Fruit fly (Drosophila melanogaster) whole organism, embryonic: ENCODE results near the gene Scox.

Experiments used
- C15 ChIP-seq: fragments of 200-800 bp; sonication (Bioruptor generic); IDR thresholded peaks from 3 replicates; pipeline ENCODE4 v1.3.6; 2022; ENCODE audit warnings: missing biosample characterization, missing genetic modification characterization
- CG10565 ChIP-seq: fragments of 200-800 bp; sonication (Bioruptor generic); optimal IDR thresholded peaks from 3 replicates; lab custom pipeline; 2016; ENCODE audit warnings: missing biosample characterization, mild to moderate bottlenecking, missing genetic modification characterization
- CG11085 ChIP-seq: fragments of 200-800 bp; sonication (Bioruptor generic); IDR thresholded peaks from 2 replicates; pipeline ENCODE4 v1.3.6; 2022; ENCODE audit warnings: missing biosample characterization, missing genetic modification characterization
- CG11695 ChIP-seq: fragments of 200-800 bp; sonication (Bioruptor generic); IDR thresholded peaks from 3 replicates; pipeline ENCODE4 v1.3.6; 2022; ENCODE audit warnings: missing biosample characterization, missing genetic modification characterization
- CG12769 ChIP-seq: fragments of 200-800 bp; sonication (Bioruptor generic); optimal IDR thresholded peaks from 2 replicates; lab custom pipeline; 2019; ENCODE audit warnings: missing biosample characterization, mild to moderate bottlenecking, missing genetic modification characterization, moderate library complexity
- CG13296 ChIP-seq: fragments of 200-800 bp; sonication (Bioruptor generic); optimal IDR thresholded peaks from 3 replicates; lab custom pipeline; 2018; ENCODE audit warnings: missing biosample characterization, mild to moderate bottlenecking, missing genetic modification characterization
- CG1529 ChIP-seq: fragments of 200-800 bp; sonication (Bioruptor generic); optimal IDR thresholded peaks from 3 replicates; lab custom pipeline; 2018; ENCODE audit warnings: missing biosample characterization, missing genetic modification characterization
- CG2129 ChIP-seq: fragments of 200-800 bp; sonication (Bioruptor generic); IDR thresholded peaks from 2 replicates; pipeline ENCODE4 v1.3.6; 2022; ENCODE audit warnings: missing biosample characterization, missing genetic modification characterization; ENCODE audit not compliant: partially characterized antibody
- CG2678 ChIP-seq: fragments of 200-800 bp; sonication (Bioruptor generic); optimal IDR thresholded peaks from 3 replicates; lab custom pipeline; 2019; ENCODE audit warnings: missing biosample characterization, mild to moderate bottlenecking, missing genetic modification characterization, moderate library complexity
- CG30403 ChIP-seq: fragments of 200-800 bp; sonication (Bioruptor generic); optimal IDR thresholded peaks from 3 replicates; lab custom pipeline; 2016; ENCODE audit warnings: missing biosample characterization, missing genetic modification characterization
- CG31224 ChIP-seq: fragments of 200-800 bp; sonication (Bioruptor generic); IDR thresholded peaks from 2 replicates; pipeline ENCODE4 v1.3.6; 2022; ENCODE audit warnings: missing biosample characterization, missing genetic modification characterization
- CG3281 ChIP-seq: fragments of 200-800 bp; sonication (Bioruptor generic); optimal IDR thresholded peaks from 3 replicates; lab custom pipeline; 2017; ENCODE audit warnings: missing biosample characterization, mild to moderate bottlenecking, missing genetic modification characterization
- CG4282 ChIP-seq: fragments of 200-800 bp; sonication (Bioruptor generic); optimal IDR thresholded peaks from 2 replicates; lab custom pipeline; 2016; ENCODE audit warnings: missing biosample characterization, missing genetic modification characterization
- CG6854 ChIP-seq: fragments of 200-800 bp; sonication (Bioruptor generic); optimal IDR thresholded peaks from 3 replicates; lab custom pipeline; 2017; ENCODE audit warnings: missing biosample characterization, mild to moderate bottlenecking, missing genetic modification characterization
- CG7928 ChIP-seq: fragments of 200-800 bp; sonication (Bioruptor generic); optimal IDR thresholded peaks from 2 replicates; lab custom pipeline; 2017; ENCODE audit warnings: missing biosample characterization, mild to moderate bottlenecking, missing genetic modification characterization
- CG8765 ChIP-seq: fragments of 200-800 bp; sonication (Bioruptor generic); IDR thresholded peaks from 2 replicates; pipeline ENCODE4 v1.3.6; 2022; ENCODE audit warnings: missing biosample characterization, missing genetic modification characterization
- CG9932 ChIP-seq: fragments of 200-800 bp; sonication (Bioruptor generic); IDR thresholded peaks from 2 replicates; pipeline ENCODE4 v1.3.6; 2022; ENCODE audit warnings: missing biosample characterization, missing genetic modification characterization
- CHES-1-like ChIP-seq: fragments of 200-800 bp; sonication (Bioruptor generic); optimal IDR thresholded peaks from 2 replicates; lab custom pipeline; 2016; ENCODE audit warnings: missing biosample characterization, missing genetic modification characterization
- CTCF ChIP-seq: fragments of 200-800 bp; sonication (Bioruptor generic); optimal IDR thresholded peaks from 2 replicates; lab custom pipeline; 2017; ENCODE audit warnings: missing biosample characterization, mild to moderate bottlenecking, missing genetic modification characterization, moderate library complexity
- D ChIP-seq, 2 experiments: fragments of 200-800 bp in 1 of 2; fragments of >200 bp in 1 of 2; sonication (Bioruptor generic) in 1 of 2; optimal IDR thresholded peaks; 2 replicates in 1 of 2; 3 replicates in 1 of 2; lab custom pipeline; 2017; ENCODE audit warnings: mild to moderate bottlenecking in 1 of 2, missing biosample characterization in 1 of 2, missing genetic modification characterization in 1 of 2, missing genetic modification reagents in 1 of 2
- Dll ChIP-seq: fragments of 200-800 bp; sonication (Bioruptor generic); IDR thresholded peaks from 4 replicates; pipeline ENCODE4 v1.3.6; 2022; ENCODE audit warnings: missing biosample characterization, missing genetic modification characterization; ENCODE audit not compliant: partially characterized antibody
- Doc2 ChIP-seq: fragments of 200-800 bp; sonication (Bioruptor generic); IDR thresholded peaks from 2 replicates; pipeline ENCODE4 v1.3.6; 2022; ENCODE audit warnings: missing biosample characterization, missing genetic modification characterization
- Eip74EF ChIP-seq, 2 experiments: fragments of 200-800 bp in 1 of 2; fragments of >200 bp in 1 of 2; sonication (Bioruptor generic) in 1 of 2; optimal IDR thresholded peaks; 2 replicates each; lab custom pipeline; 2017 to 2019; ENCODE audit warnings: missing biosample characterization in 2 of 2, missing genetic modification characterization in 2 of 2, mild to moderate bottlenecking in 1 of 2, moderate library complexity in 1 of 2
- Hand ChIP-seq: fragments of 200-800 bp; sonication (Bioruptor generic); optimal IDR thresholded peaks from 2 replicates; lab custom pipeline; 2017; ENCODE audit warnings: mild to moderate bottlenecking, missing biosample characterization, missing genetic modification reagents, missing genetic modification characterization
- Hey ChIP-seq: fragments of 200-800 bp; sonication (Bioruptor generic); optimal IDR thresholded peaks from 3 replicates; lab custom pipeline; 2018; ENCODE audit warnings: missing biosample characterization, mild to moderate bottlenecking, missing genetic modification characterization
- Jarid2 ChIP-seq: fragments of 200-800 bp; sonication (Bioruptor generic); optimal IDR thresholded peaks from 3 replicates; lab custom pipeline; 2017; ENCODE audit warnings: mild to moderate bottlenecking, missing biosample characterization, missing genetic modification reagents, missing genetic modification characterization
- Lpt ChIP-seq: fragments of >200 bp; optimal IDR thresholded peaks from 2 replicates; lab custom pipeline; 2018; ENCODE audit warnings: missing biosample characterization, missing genetic modification characterization
- Mrtf ChIP-seq: fragments of 200-800 bp; sonication (Bioruptor generic); IDR thresholded peaks from 3 replicates; pipeline ENCODE4 v1.3.6; 2022; ENCODE audit warnings: missing biosample characterization, missing genetic modification characterization
- NfI ChIP-seq: fragments of 200-800 bp; sonication (Bioruptor generic); optimal IDR thresholded peaks from 3 replicates; lab custom pipeline; 2018; ENCODE audit warnings: missing biosample characterization, mild to moderate bottlenecking, missing genetic modification characterization, moderate library complexity
- Ptx1 ChIP-seq: fragments of 200-800 bp; sonication (Bioruptor generic); IDR thresholded peaks from 2 replicates; pipeline ENCODE4 v1.3.6; 2022; ENCODE audit warnings: missing biosample characterization, missing genetic modification characterization
- Side ChIP-seq: fragments of 200-800 bp; sonication (Bioruptor generic); optimal IDR thresholded peaks from 2 replicates; lab custom pipeline; 2016; ENCODE audit warnings: missing biosample characterization, missing genetic modification characterization
- Stat92E ChIP-seq, 3 experiments: fragments of >200 bp in 2 of 3; fragments of 200-800 bp in 1 of 3; sonication (Bioruptor generic) in 1 of 3; optimal IDR thresholded peaks; 2 replicates each; lab custom pipeline; 2017 to 2019; ENCODE audit warnings: missing biosample characterization in 3 of 3, missing genetic modification characterization in 3 of 3, mild to moderate bottlenecking in 1 of 3, moderate library complexity in 1 of 3
- Trl ChIP-seq, 3 experiments: fragments of >200 bp in 2 of 3; fragments of 200-800 bp in 1 of 3; sonication (Bioruptor generic) in 1 of 3; optimal IDR thresholded peaks; 2 replicates in 1 of 3; 3 replicates in 2 of 3; lab custom pipeline; 2016 to 2017; ENCODE audit warnings: missing biosample characterization in 1 of 3, missing genetic modification characterization in 1 of 3
- al ChIP-seq: fragments of 200-800 bp; sonication (Bioruptor generic); IDR thresholded peaks from 2 replicates; pipeline ENCODE4 v1.3.6; 2022; ENCODE audit warnings: missing biosample characterization, missing genetic modification characterization
- crol ChIP-seq: fragments of 200-800 bp; sonication (Bioruptor generic); IDR thresholded peaks from 2 replicates; pipeline ENCODE4 v1.3.6; 2022; ENCODE audit warnings: missing biosample characterization, missing genetic modification characterization
- cwo ChIP-seq: fragments of 200-800 bp; sonication (Bioruptor generic); optimal IDR thresholded peaks from 3 replicates; lab custom pipeline; 2017; ENCODE audit warnings: missing biosample characterization, missing genetic modification characterization, mild to moderate bottlenecking, moderate library complexity, missing genetic modification reagents
- ems ChIP-seq: fragments of 200-800 bp; sonication (Bioruptor generic); optimal IDR thresholded peaks from 3 replicates; lab custom pipeline; 2016; ENCODE audit warnings: missing biosample characterization, missing genetic modification characterization
- eyg ChIP-seq: fragments of 200-800 bp; sonication (Bioruptor generic); optimal IDR thresholded peaks from 3 replicates; lab custom pipeline; 2016; ENCODE audit warnings: missing biosample characterization, missing genetic modification characterization
- gt ChIP-seq: fragments of 200-800 bp; sonication (Bioruptor generic); IDR thresholded peaks from 2 replicates; pipeline ENCODE4 v1.3.6; 2022; ENCODE audit warnings: missing biosample characterization, missing genetic modification characterization
- hbn ChIP-seq: fragments of 200-800 bp; sonication (Bioruptor generic); IDR thresholded peaks from 2 replicates; pipeline ENCODE4 v1.3.6; 2022; ENCODE audit warnings: missing biosample characterization, missing genetic modification characterization; ENCODE audit not compliant: partially characterized antibody
- kah ChIP-seq: fragments of 200-800 bp; sonication (Bioruptor generic); optimal IDR thresholded peaks from 2 replicates; lab custom pipeline; 2018; ENCODE audit warnings: missing biosample characterization, mild to moderate bottlenecking, missing genetic modification characterization
- maf-S ChIP-seq: fragments of 200-800 bp; sonication (Bioruptor generic); optimal IDR thresholded peaks from 2 replicates; lab custom pipeline; 2016; ENCODE audit warnings: missing biosample characterization, missing genetic modification characterization
- mirr ChIP-seq: fragments of 200-800 bp; sonication (Bioruptor generic); optimal IDR thresholded peaks from 3 replicates; lab custom pipeline; 2018; ENCODE audit warnings: missing biosample characterization, mild to moderate bottlenecking, missing genetic modification characterization
- pfk ChIP-seq: fragments of 200-800 bp; sonication (Bioruptor generic); optimal IDR thresholded peaks from 2 replicates; lab custom pipeline; 2018; ENCODE audit warnings: missing biosample characterization, mild to moderate bottlenecking, missing genetic modification characterization, moderate library complexity
- run ChIP-seq: fragments of 200-800 bp; sonication (Bioruptor generic); optimal IDR thresholded peaks from 3 replicates; lab custom pipeline; 2018; ENCODE audit warnings: missing biosample characterization, mild to moderate bottlenecking, missing genetic modification characterization
- sens ChIP-seq: fragments of 200-800 bp; sonication (Bioruptor generic); peaks from one replicate; lab custom pipeline; 2016; ENCODE audit warnings: missing biosample characterization, missing genetic modification characterization
- wor ChIP-seq: fragments of 200-800 bp; sonication (Bioruptor generic); IDR thresholded peaks from 2 replicates; pipeline ENCODE4 v1.3.6; 2022; ENCODE audit warnings: missing biosample characterization, missing genetic modification characterization
- z ChIP-seq: fragments of 200-800 bp; sonication (Bioruptor generic); IDR thresholded peaks from 3 replicates; pipeline ENCODE4 v1.3.6; 2022; ENCODE audit warnings: missing biosample characterization, missing genetic modification characterization
- zfh2 ChIP-seq: fragments of 200-800 bp; sonication (Bioruptor generic); optimal IDR thresholded peaks from 2 replicates; lab custom pipeline; 2016; ENCODE audit warnings: missing biosample characterization, missing genetic modification characterization

Scox gene

DNA sequence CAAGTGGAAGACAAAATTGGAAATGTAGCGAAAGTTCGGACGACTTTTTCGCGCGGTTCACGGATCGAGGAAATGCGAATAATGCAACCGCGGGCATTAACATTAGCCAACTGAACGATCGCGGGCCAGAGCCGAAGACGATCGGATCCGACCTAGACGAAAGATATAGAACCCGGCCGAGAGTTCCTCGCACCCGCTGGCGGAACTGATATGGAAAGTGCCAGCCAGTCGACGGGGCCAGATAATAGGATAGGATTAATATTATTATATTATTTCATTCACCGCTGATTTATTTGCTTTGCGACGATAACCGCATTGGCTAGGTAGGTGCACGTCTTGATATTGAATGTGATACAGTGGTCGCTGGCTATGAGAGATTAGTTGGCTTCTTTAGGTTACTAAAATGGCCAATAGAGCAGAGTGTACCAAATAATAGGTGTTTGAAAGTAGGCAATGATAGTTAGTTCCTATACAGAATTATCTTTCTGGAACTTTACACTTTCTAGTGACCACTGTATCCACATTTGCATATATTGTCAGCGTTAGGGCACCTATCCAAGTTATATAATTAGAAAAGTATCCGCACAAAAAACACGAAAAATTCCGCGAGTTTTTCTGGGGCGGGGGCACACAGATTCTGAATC, 30.8 kb upstream of the Scox start (continued):
- TF ChIP-seq eyg (GFP tag; lab: Kevin White, UChicago) (peak; percentile 19), Eip74EF (GFP tag; optimal IDR thresholded peaks at IDR 0.05; lab: Kevin White, UChicago) (no peak), CG31224 (GFP tag; lab: Robert Waterston, UW) (peak; percentile 54; the same call in 1 of the 2 replicates), CG30403 (GFP tag; lab: Kevin White, UChicago) (peak; percentile 49), C15 (GFP tag; lab: Robert Waterston, UW) (0 out of 3 replicates have a peak, but pooled peaks have one; percentile 34), pfk (no peak), hbn (GFP tag; lab: Robert Waterston, UW) (no peak), zfh2 (GFP tag; lab: Kevin White, UChicago) (peak; percentile 46), Hand (GFP tag; lab: Kevin White, UChicago) (peak; percentile 11), CTCF (GFP tag; lab: Kevin White, UChicago) (peak; percentile 26), CG10565 (GFP tag; lab: Kevin White, UChicago) (no peak), CG2678 (tag; lab: Kevin White, UChicago) (peak; percentile 77), CG11695 (peak; percentile 59; the same call in 2 of the 3 replicates), Side (GFP tag; lab: Kevin White, UChicago) (peak; percentile 52), kah (GFP tag; lab: Kevin White, UChicago) (peak; percentile 29), Doc2 (GFP tag; lab: Robert Waterston, UW) (no peak), mirr (peak; percentile 11), Jarid2 (GFP tag; lab: Kevin White, UChicago) (no peak), Hey (tag; lab: Kevin White, UChicago) (peak; percentile 4), run (no peak), CG1529 (GFP tag; lab: Kevin White, UChicago) (no peak), CG11085 (no peak), Mrtf (peak; percentile 77; the same call in 2 of the 3 replicates), al (peak; percentile 25; the same call in 1 of the 2 replicates), Ptx1 (peak; percentile 76), CG7928 (GFP tag; lab: Kevin White, UChicago) (peak; percentile 23), CG2129 (GFP tag; lab: Robert Waterston, UW) (no peak), sens (GFP tag; lab: Kevin White, UChicago) (peak; percentile 95), Lpt (no peak), gt (peak; percentile 50; the same call in 1 of the 2 replicates), CG4282 (no peak), CG6854 (GFP tag; lab: Kevin White, UChicago) (peak; percentile 36), CG12769 (tag; lab: Kevin White, UChicago) (peak; percentile 76), Trl (optimal IDR thresholded peaks at IDR 0.05; lab: Kevin White, UChicago) (no peak), Trl (GFP tag; optimal IDR thresholded peaks at IDR 0.05; lab: Kevin White, UChicago) (peak; percentile 72), NfI (GFP tag; lab: Kevin White, UChicago) (peak; percentile 67), CG3281 (GFP tag; lab: Kevin White, UChicago) (peak; percentile 72), z (GFP tag; lab: Robert Waterston, UW) (no peak), cwo (GFP tag; lab: Kevin White, UChicago) (peak; percentile 41), Dll (no peak), CG13296 (GFP tag; lab: Kevin White, UChicago) (peak; percentile 36), wor (GFP tag; lab: Robert Waterston, UW) (peak; percentile 19; the same call in 1 of the 2 replicates), ems (peak; percentile 61), crol (no peak), CG8765 (peak; percentile 51; the same call in 1 of the 2 replicates), CHES-1-like (GFP tag; lab: Kevin White, UChicago) (peak; percentile 58), CG9932 (GFP tag; lab: Robert Waterston, UW) (peak; percentile 73), maf-S (GFP tag; lab: Kevin White, UChicago) (peak; percentile 38), D (optimal IDR thresholded peaks at IDR 0.05; lab: Kevin White, UChicago) (no peak), D (GFP tag; optimal IDR thresholded peaks at IDR 0.05; lab: Kevin White, UChicago) (peak; percentile 41), Stat92E (GFP tag; optimal IDR thresholded peaks at IDR 0.05; lab: Kevin White, UChicago) (no peak)
